Worm (Caenorhabditis elegans): ENCODE results near the gene F41C3.8.

- TF ChIP-seq hlh-30 (tag; optimal IDR thresholded peaks at IDR 0.05; ENCODE audit: insufficient read depth) (no peak), pag-3 (tag; optimal IDR thresholded peaks at IDR 0.05; ENCODE audit: borderline replicate concordance) (no peak)
Observed at ce11 chrII:4726750-4727384, 11.0 kb downstream of the F41C3.8 start.

All from whole organism, late embryonic.